ENCODE assay signal across 2 fruit fly cellular contexts in the genomic region with DNA sequence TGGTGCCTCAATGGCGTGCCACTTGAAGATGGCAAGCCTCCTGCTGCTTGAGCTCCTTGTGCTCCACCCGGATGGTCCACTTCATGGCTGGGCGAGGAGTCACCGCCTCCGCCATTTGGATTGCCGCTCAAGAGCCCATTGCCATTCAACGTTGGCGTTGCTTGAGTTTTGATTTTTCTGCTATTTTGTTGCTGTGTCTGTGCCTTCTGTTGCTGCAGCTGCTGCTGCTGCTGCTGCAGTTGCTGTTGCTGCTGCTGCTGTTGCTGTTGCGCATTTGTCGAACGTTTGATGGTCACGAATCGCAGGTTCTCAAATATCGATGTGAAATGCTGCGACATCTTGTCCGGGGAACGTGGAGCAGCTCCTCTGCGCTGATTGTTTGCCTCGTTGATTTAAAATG.
TF ChIP-seq lines count a peak whose summit lies in the region.

No protein-coding gene starts in this region.

- TF ChIP-seq CTCF in whole organism, embryonic (GFP tag; optimal IDR thresholded peaks at IDR 0.05; lab: Kevin White, UChicago): no peak

TF ChIP-seq in whole organism, embryonic, 481 proteins besides CTCF, POLR2A, EP300 and RAD21:
- TF ChIP-seq her (GFP tag; optimal IDR thresholded peaks at IDR 0.05; lab: Kevin White, UChicago) (no peak), Hr3 (GFP tag; optimal IDR thresholded peaks at IDR 0.05; lab: Kevin White, UChicago) (no peak), Ets65A (GFP tag; lab: Kevin White, UChicago) (peak; percentile 79), ken (GFP tag; IDR thresholded peaks at IDR 0.05; lab: Robert Waterston, UW) (no peak), Gug (GFP tag; IDR thresholded peaks at IDR 0.05; lab: Robert Waterston, UW) (no peak)

TF ChIP-seq in whole organism, wandering third instar larva, 38 proteins besides CTCF, POLR2A, EP300 and RAD21:
- TF ChIP-seq Hr83 (GFP tag; optimal IDR thresholded peaks at IDR 0.05; lab: Kevin White, UChicago; ENCODE audit: poor library complexity, severe bottlenecking) (no peak), Dfd (GFP tag; optimal IDR thresholded peaks at IDR 0.05; lab: Kevin White, UChicago) (peak; percentile 72), pan (optimal IDR thresholded peaks at IDR 0.05; lab: Kevin White, UChicago) (no peak), CG32264 (GFP tag; optimal IDR thresholded peaks at IDR 0.05; lab: Kevin White, UChicago) (no peak), h (GFP tag; optimal IDR thresholded peaks at IDR 0.05; lab: Kevin White, UChicago) (no peak)
